Worm (Caenorhabditis elegans) whole organism, L3 larva: ENCODE data around the gene rpl-9.
A peak's percentile ranks its signal among the peaks of the same experiment; 100 is the strongest.

ENCODE experiments used
- ZK546.5 ChIP-seq: sonication (generic microtip); optimal IDR thresholded peaks from 2 replicates; lab custom pipeline; 2017; ENCODE audit warnings: missing biosample characterization, missing genetic modification characterization
- ama-1 ChIP-seq: fragments of 150-350 bp; optimal IDR thresholded peaks from 2 replicates; lab custom pipeline; 2018
- ceh-16 ChIP-seq: sonication (generic microtip); optimal IDR thresholded peaks from 2 replicates; lab custom pipeline; 2017; ENCODE audit warnings: missing biosample characterization, missing genetic modification characterization
- ceh-28 ChIP-seq: fragments of 150-350 bp; optimal IDR thresholded peaks from 2 replicates; lab custom pipeline; 2014; ENCODE audit warnings: missing biosample characterization, missing genetic modification reagents, missing genetic modification characterization
- ceh-82 ChIP-seq: fragments of 150-350 bp; optimal IDR thresholded peaks from 2 replicates; lab custom pipeline; 2014; ENCODE audit warnings: missing biosample characterization, missing genetic modification characterization
- daf-12 ChIP-seq: fragments of 150-350 bp; optimal IDR thresholded peaks from 2 replicates; lab custom pipeline; 2014; ENCODE audit warnings: missing biosample characterization, missing genetic modification reagents, missing genetic modification characterization
- egl-27 ChIP-seq: sonication (generic microtip); optimal IDR thresholded peaks from 4 replicates; lab custom pipeline; 2017; ENCODE audit warnings: missing biosample characterization, missing genetic modification reagents, missing genetic modification characterization
- elt-1 ChIP-seq: fragments of 150-350 bp; optimal IDR thresholded peaks from 2 replicates; lab custom pipeline; 2014; ENCODE audit warnings: missing biosample characterization, missing genetic modification characterization
- elt-3 ChIP-seq, 3 experiments: fragments of 150-350 bp in 1 of 3; sonication (generic microtip) in 2 of 3; optimal IDR thresholded peaks; 2 replicates in 2 of 3; 4 replicates in 1 of 3; lab custom pipeline; 2014 to 2017; ENCODE audit warnings: missing biosample characterization in 3 of 3, missing genetic modification characterization in 3 of 3
- eor-1 ChIP-seq, 2 experiments: fragments of 150-350 bp; optimal IDR thresholded peaks; 2 replicates each; lab custom pipeline; 2014 to 2018; ENCODE audit warnings: missing biosample characterization in 2 of 2, missing genetic modification characterization in 2 of 2
- fkh-10 ChIP-seq: sonication (generic microtip); optimal IDR thresholded peaks from 2 replicates; lab custom pipeline; 2017; ENCODE audit warnings: missing biosample characterization, missing genetic modification reagents, missing genetic modification characterization
- fkh-2 ChIP-seq: fragments of 150-350 bp; optimal IDR thresholded peaks from 2 replicates; lab custom pipeline; 2014; ENCODE audit warnings: missing biosample characterization, missing genetic modification reagents, missing genetic modification characterization
- fos-1 ChIP-seq: fragments of 150-350 bp; optimal IDR thresholded peaks from 2 replicates; lab custom pipeline; 2014; ENCODE audit warnings: missing biosample characterization, missing genetic modification characterization
- hmg-11 ChIP-seq: sonication (generic microtip); optimal IDR thresholded peaks from 2 replicates; lab custom pipeline; 2016; ENCODE audit warnings: missing genetic modification characterization, missing compliant biosample characterization
- lin-39 ChIP-seq: fragments of 150-350 bp; optimal IDR thresholded peaks from 2 replicates; lab custom pipeline; 2018; ENCODE audit warnings: missing biosample characterization, missing genetic modification reagents, missing genetic modification characterization
- lsy-12 ChIP-seq: sonication (generic microtip); optimal IDR thresholded peaks from 2 replicates; lab custom pipeline; 2016; ENCODE audit warnings: mild to moderate bottlenecking, missing genetic modification characterization, missing compliant biosample characterization
- mdl-1 ChIP-seq: fragments of 150-350 bp; optimal IDR thresholded peaks from 2 replicates; lab custom pipeline; 2014; ENCODE audit warnings: missing biosample characterization, missing genetic modification characterization
- mml-1 ChIP-seq: fragments of 150-350 bp; sonication (generic microtip); optimal IDR thresholded peaks from 3 replicates; lab custom pipeline; 2014; ENCODE audit warnings: missing biosample characterization, missing genetic modification characterization
- nfya-1 ChIP-seq: sonication (generic microtip); optimal IDR thresholded peaks from 2 replicates; lab custom pipeline; 2017; ENCODE audit warnings: missing genetic modification characterization, mild to moderate bottlenecking, missing compliant biosample characterization, antibody characterized with exemption, moderate library complexity; ENCODE audit not compliant: insufficient read depth
- nhr-11 ChIP-seq: fragments of 150-350 bp; optimal IDR thresholded peaks from 2 replicates; lab custom pipeline; 2014; ENCODE audit warnings: missing biosample characterization, missing genetic modification characterization
- nhr-12 ChIP-seq: fragments of 150-350 bp; optimal IDR thresholded peaks from 2 replicates; lab custom pipeline; 2014; ENCODE audit warnings: missing biosample characterization, missing genetic modification characterization
- nhr-25 ChIP-seq: sonication (generic microtip); optimal IDR thresholded peaks from 2 replicates; lab custom pipeline; 2017; ENCODE audit warnings: missing biosample characterization, missing genetic modification characterization
- nhr-28 ChIP-seq: fragments of 150-350 bp; optimal IDR thresholded peaks from 2 replicates; lab custom pipeline; 2014; ENCODE audit warnings: missing biosample characterization, missing genetic modification characterization
- nhr-77 ChIP-seq: fragments of 150-350 bp; optimal IDR thresholded peaks from 2 replicates; lab custom pipeline; 2014; ENCODE audit warnings: missing biosample characterization, missing genetic modification characterization
- pha-4 ChIP-seq: fragments of 150-350 bp; optimal IDR thresholded peaks from 2 replicates; lab custom pipeline; 2014; ENCODE audit warnings: missing biosample characterization, missing genetic modification reagents, missing genetic modification characterization
- pqm-1 ChIP-seq: fragments of 150-350 bp; optimal IDR thresholded peaks from 2 replicates; lab custom pipeline; 2017; ENCODE audit warnings: missing biosample characterization, missing genetic modification characterization, inconsistent platforms
- sea-2 ChIP-seq: fragments of 150-350 bp; sonication (generic microtip); optimal IDR thresholded peaks from 4 replicates; lab custom pipeline; 2014; ENCODE audit warnings: missing biosample characterization, missing genetic modification reagents, missing genetic modification characterization
- skn-1 ChIP-seq: fragments of 150-350 bp; optimal IDR thresholded peaks from 2 replicates; lab custom pipeline; 2014; ENCODE audit warnings: missing biosample characterization, missing genetic modification characterization
- snpc-4 ChIP-seq: fragments of 150-350 bp; optimal IDR thresholded peaks from 2 replicates; lab custom pipeline; 2014; ENCODE audit warnings: missing biosample characterization, missing genetic modification characterization
- unc-39 ChIP-seq: sonication (generic microtip); optimal IDR thresholded peaks from 4 replicates; lab custom pipeline; 2017; ENCODE audit warnings: missing biosample characterization, missing genetic modification characterization
- unc-62 ChIP-seq: fragments of 150-350 bp; sonication (generic microtip); optimal IDR thresholded peaks from 4 replicates; lab custom pipeline; 2014; ENCODE audit warnings: missing biosample characterization, missing genetic modification reagents, missing genetic modification characterization
- ztf-4 ChIP-seq: fragments of 150-350 bp; optimal IDR thresholded peaks from 2 replicates; lab custom pipeline; 2014; ENCODE audit warnings: missing biosample characterization, missing genetic modification characterization

Gene rpl-9

ce11 chrIII:7534648-7535047 is 38.0 kb downstream of the rpl-9 start:
- TF ChIP-seq nhr-25 (tag; lab: Kevin White, UChicago) (peak; percentile 47), ceh-28 (tag; lab: Kevin White, UChicago) (peak; percentile 34), nfya-1 (tag; lab: Kevin White, UChicago) (peak; percentile 99), egl-27 (tag; lab: Kevin White, UChicago) (no peak), unc-62 (GFP tag; lab: Kevin White, UChicago) (peak; percentile 80), lsy-12 (peak; percentile 1), elt-1 (tag; lab: Kevin White, UChicago) (peak; percentile 51), snpc-4 (tag; lab: Kevin White, UChicago) (no peak)

- peak; percentile 17 for TF ChIP-seq ceh-28 (tag; lab: Kevin White, UChicago)
- TF ChIP-seq ztf-4 (tag; lab: Kevin White, UChicago): no peak
Measured at ce11 chrIII:7533012-7533411, 39.6 kb downstream of the rpl-9 start.

ce11 chrIII:7531385-7531784 is 41.2 kb downstream of the rpl-9 start:
- TF ChIP-seq pha-4 (no peak), mml-1 (tag; lab: Kevin White, UChicago) (no peak), sea-2 (GFP tag; lab: Kevin White, UChicago) (no peak), skn-1 (tag; lab: Kevin White, UChicago) (no peak), nhr-77 (tag; lab: Kevin White, UChicago) (no peak), fkh-10 (GFP tag; lab: Kevin White, UChicago) (no peak), fkh-2 (tag; lab: Kevin White, UChicago) (no peak), unc-62 (GFP tag; lab: Kevin White, UChicago) (no peak), nhr-28 (tag; lab: Kevin White, UChicago) (no peak)
- TF ChIP-seq, all 47 proteins: peak for 0

ce11 chrIII:7530830-7531229 is 41.8 kb downstream of the rpl-9 start:
- TF ChIP-seq egl-27 (tag; lab: Kevin White, UChicago): no peak
- TF ChIP-seq fkh-10 (GFP tag; lab: Kevin White, UChicago): no peak
- TF ChIP-seq elt-1 (tag; lab: Kevin White, UChicago): no peak
- TF ChIP-seq unc-62 (GFP tag; lab: Kevin White, UChicago): no peak
- no peak for TF ChIP-seq ceh-82 (tag; lab: Kevin White, UChicago)
- TF ChIP-seq mdl-1 (tag; lab: Kevin White, UChicago): no peak
- no peak for TF ChIP-seq nhr-28 (tag; lab: Kevin White, UChicago)
- TF ChIP-seq lin-39 (tag; lab: Kevin White, UChicago): no peak

ce11 chrIII:7530108-7530507 is 42.5 kb downstream of the rpl-9 start:
- TF ChIP-seq fos-1 (tag; lab: Kevin White, UChicago) (no peak), fkh-2 (tag; lab: Kevin White, UChicago) (no peak), nhr-11 (tag; lab: Kevin White, UChicago) (no peak), lin-39 (tag; lab: Kevin White, UChicago) (no peak), nfya-1 (tag; lab: Kevin White, UChicago) (no peak), sea-2 (GFP tag; lab: Kevin White, UChicago) (no peak), nhr-12 (no peak), ceh-28 (tag; lab: Kevin White, UChicago) (no peak), hmg-11 (no peak), ama-1 (lab: Kevin White, UChicago) (no peak), ZK546.5 (tag; lab: Kevin White, UChicago) (no peak), mdl-1 (tag; lab: Kevin White, UChicago) (no peak), elt-3 (tag; optimal IDR thresholded peaks at IDR 0.05; lab: Kevin White, UChicago) (no peak), skn-1 (tag; lab: Kevin White, UChicago) (no peak), pqm-1 (no peak), unc-39 (tag; lab: Kevin White, UChicago) (no peak), eor-1 (tag; optimal IDR thresholded peaks at IDR 0.05; lab: Kevin White, UChicago) (no peak), daf-12 (tag; lab: Kevin White, UChicago) (no peak), ceh-16 (tag; lab: Kevin White, UChicago) (no peak)
